Fruit fly (Drosophila melanogaster): ENCODE results near the gene Qtzl.

DNA sequence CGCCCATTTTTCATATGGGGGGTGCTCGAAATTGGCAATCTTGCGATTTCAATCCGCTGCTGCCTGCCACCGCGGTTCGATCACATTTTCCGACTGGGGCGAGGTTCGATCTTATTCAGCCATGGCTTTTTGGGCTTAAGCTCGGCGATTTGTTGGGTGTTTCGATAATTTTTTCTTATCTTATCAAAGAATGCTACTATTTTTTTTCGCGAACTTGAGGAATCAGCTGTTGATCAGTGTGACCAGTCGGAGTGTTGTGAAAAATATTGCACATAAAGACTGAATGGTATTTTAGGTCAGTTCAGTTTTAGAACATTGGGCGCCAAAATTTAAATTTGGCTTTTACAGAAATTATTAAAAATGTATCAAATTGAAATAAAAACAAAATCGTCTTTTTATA lies 25.2 kb downstream of the Qtzl start, which contains the start of gene Wdr81:
- no peak for TF ChIP-seq toe (GFP tag; optimal IDR thresholded peaks at IDR 0.05)
- TF ChIP-seq CG5204 (GFP tag; optimal IDR thresholded peaks at IDR 0.05), result no peak
- TF ChIP-seq Crg-1 (GFP tag; optimal IDR thresholded peaks at IDR 0.05), result no peak
- no peak for TF ChIP-seq Clk (GFP tag; optimal IDR thresholded peaks at IDR 0.05)
- no peak for TF ChIP-seq kay (GFP tag; ENCODE audit: borderline replicate concordance)
- no peak for TF ChIP-seq CG12768 (GFP tag; optimal IDR thresholded peaks at IDR 0.05)
- no peak for TF ChIP-seq CG14711 (tag; optimal IDR thresholded peaks at IDR 0.05)
- no peak for TF ChIP-seq pad (GFP tag; optimal IDR thresholded peaks at IDR 0.05)
- TF ChIP-seq Hr96 (GFP tag; optimal IDR thresholded peaks at IDR 0.05), result no peak
